Worm (Caenorhabditis elegans) whole organism, late embryonic: ENCODE data around the gene K08E4.7.

Source experiments
- ama-1 ChIP-seq: fragments of 150-350 bp; optimal IDR thresholded peaks from 2 replicates; lab custom pipeline; 2014
- fkh-10 ChIP-seq: fragments of 150-350 bp; optimal IDR thresholded peaks from 2 replicates; lab custom pipeline; 2014; ENCODE audit warnings: missing biosample characterization, missing genetic modification reagents, missing genetic modification characterization
- hlh-13 ChIP-seq: fragments of 200-800 bp; sonication (Bioruptor generic); optimal IDR thresholded peaks from 2 replicates; lab custom pipeline; 2018; ENCODE audit warnings: mild to moderate bottlenecking, missing genetic modification characterization, missing compliant biosample characterization
- hlh-30 ChIP-seq: sonication (generic microtip); optimal IDR thresholded peaks from 2 replicates; lab custom pipeline; 2017; ENCODE audit warnings: antibody characterized with exemption, missing genetic modification characterization, missing compliant biosample characterization; ENCODE audit not compliant: insufficient read depth
- pqm-1 ChIP-seq: sonication (generic microtip); optimal IDR thresholded peaks from 2 replicates; lab custom pipeline; 2016; ENCODE audit warnings: missing genetic modification characterization, missing compliant biosample characterization
- sdc-2 ChIP-seq: sonication (generic microtip); optimal IDR thresholded peaks from 2 replicates; lab custom pipeline; 2016; ENCODE audit warnings: missing genotype, missing genetic modification characterization, missing compliant biosample characterization
- tbx-2 ChIP-seq: sonication (generic microtip); optimal IDR thresholded peaks from 2 replicates; lab custom pipeline; 2016; ENCODE audit warnings: missing genetic modification characterization, missing compliant biosample characterization

DNA sequence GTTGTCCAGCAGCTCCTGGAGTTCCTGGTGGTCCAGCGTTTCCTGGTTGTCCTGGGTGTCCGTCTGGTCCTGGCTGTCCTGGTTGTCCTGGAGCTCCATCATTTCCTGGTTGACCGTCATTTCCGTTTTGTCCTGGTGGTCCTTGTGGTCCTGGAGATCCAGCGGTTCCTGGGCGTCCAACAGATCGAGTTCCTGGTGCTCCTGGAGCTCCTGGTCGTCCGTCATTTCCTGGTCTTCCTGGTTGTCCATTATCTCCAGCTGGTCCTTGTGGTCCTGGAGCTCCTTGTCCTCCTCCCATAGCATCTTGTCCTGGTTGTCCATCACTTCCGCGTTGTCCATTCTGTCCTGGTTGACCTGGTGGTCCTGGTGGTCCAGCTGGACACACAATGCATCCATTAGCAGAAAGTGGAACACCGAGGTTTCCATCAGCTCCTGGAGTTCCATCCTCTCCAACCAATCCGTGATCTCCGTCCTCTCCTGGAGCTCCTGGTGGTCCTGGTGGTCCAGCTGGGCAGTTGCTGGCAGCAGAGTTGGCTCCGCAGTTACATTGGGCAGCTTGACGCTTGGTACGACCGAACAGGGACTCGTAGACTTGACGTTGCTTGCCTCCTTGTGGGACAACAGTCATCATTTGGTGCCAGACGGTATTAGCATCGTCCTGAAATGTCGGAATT, 33.5 kb downstream of the K08E4.7 start:
- TF ChIP-seq hlh-30 (tag; lab: Kevin White, UChicago): no peak
- TF ChIP-seq hlh-13: no peak
- TF ChIP-seq pqm-1 (tag; lab: Kevin White, UChicago): no peak
- no peak for TF ChIP-seq ama-1 (lab: Kevin White, UChicago)
- no peak for TF ChIP-seq sdc-2
- no peak for TF ChIP-seq tbx-2
- no peak for TF ChIP-seq fkh-10 (GFP tag; lab: Kevin White, UChicago)
